Worm (Caenorhabditis elegans) whole organism, early embryonic: Measurements from ENCODE around the gene srsx-34.

Source experiments
- B0310.2 ChIP-seq: sonication (generic microtip); optimal IDR thresholded peaks from 2 replicates; lab custom pipeline; 2016; ENCODE audit warnings: mild to moderate bottlenecking, missing genetic modification characterization, missing compliant biosample characterization
- F13C5.2 ChIP-seq: sonication (generic microtip); optimal IDR thresholded peaks from 2 replicates; lab custom pipeline; 2017; ENCODE audit warnings: mild to moderate bottlenecking, missing genetic modification characterization, inconsistent platforms, missing compliant biosample characterization
- aly-1 ChIP-seq: sonication (generic microtip); optimal IDR thresholded peaks from 2 replicates; lab custom pipeline; 2016; ENCODE audit warnings: missing genetic modification characterization, missing compliant biosample characterization
- ama-1 ChIP-seq: fragments of 150-350 bp; optimal IDR thresholded peaks from 2 replicates; lab custom pipeline; 2014
- ceh-13 ChIP-seq: fragments of 200-800 bp; sonication (Bioruptor generic); optimal IDR thresholded peaks from 2 replicates; lab custom pipeline; 2018; ENCODE audit warnings: mild to moderate bottlenecking, missing genetic modification characterization, missing compliant biosample characterization
- ets-7 ChIP-seq: sonication (generic microtip); optimal IDR thresholded peaks from 2 replicates; lab custom pipeline; 2016; ENCODE audit warnings: missing genotype, missing genetic modification characterization, missing compliant biosample characterization
- hmbx-1 ChIP-seq: sonication (generic microtip); optimal IDR thresholded peaks from 2 replicates; lab custom pipeline; 2016; ENCODE audit warnings: mild to moderate bottlenecking, missing genetic modification characterization, missing compliant biosample characterization
- hmg-4 ChIP-seq: fragments of 200-800 bp; sonication (Bioruptor generic); optimal IDR thresholded peaks from 2 replicates; lab custom pipeline; 2018; ENCODE audit warnings: mild to moderate bottlenecking, missing genetic modification characterization, missing compliant biosample characterization
- hnd-1 ChIP-seq: sonication (generic microtip); optimal IDR thresholded peaks from 2 replicates; lab custom pipeline; 2016; ENCODE audit warnings: missing genetic modification characterization, missing compliant biosample characterization
- pes-1 ChIP-seq: fragments of 200-800 bp; sonication (Bioruptor generic); IDR thresholded peaks from 2 replicates; pipeline ENCODE4 v1.3.6; 2022; ENCODE audit warnings: missing genetic modification reagents, missing genetic modification characterization, missing compliant biosample characterization
- sea-1 ChIP-seq: fragments of 200-800 bp; sonication (Bioruptor generic); conservative IDR thresholded peaks from 2 replicates; pipeline ENCODE4 v1.3.6; 2022; ENCODE audit warnings: missing genetic modification characterization, missing compliant biosample characterization

DNA sequence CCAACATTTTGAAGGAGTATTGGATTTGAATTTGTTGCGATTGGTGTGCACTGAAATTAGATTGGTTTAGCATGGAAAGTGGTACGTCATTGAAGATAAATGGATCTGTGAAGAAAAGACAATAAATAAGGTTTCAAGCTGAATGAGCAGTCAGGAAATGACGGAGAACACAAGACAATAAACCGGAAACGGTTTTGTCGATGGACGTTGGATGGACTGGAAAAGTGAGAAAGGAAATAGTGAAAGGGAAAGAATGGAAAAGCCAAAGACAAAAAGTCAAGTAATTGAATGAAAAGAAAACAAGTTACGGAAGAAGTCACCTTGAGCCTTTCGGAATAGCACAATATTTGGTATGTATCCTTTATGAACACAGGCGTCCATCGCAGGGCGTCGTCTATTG is 40.5 kb downstream of the srsx-34 start, which contains the start of gene T27E4.7:
- TF ChIP-seq F13C5.2 (tag; lab: Kevin White, UChicago) (no peak), ama-1 (no peak), ets-7 (tag; lab: Kevin White, UChicago) (no peak), hmg-4 (GFP tag; lab: Kevin White, UChicago) (no peak), pes-1 (no peak), ceh-13 (no peak), aly-1 (tag; lab: Kevin White, UChicago) (no peak), B0310.2 (no peak), hnd-1 (tag; lab: Kevin White, UChicago) (no peak), sea-1 (GFP tag; lab: Robert Waterston, UW) (no peak), hmbx-1 (tag; lab: Kevin White, UChicago) (no peak)
